Fruit fly (Drosophila melanogaster): Measurements from ENCODE around the gene santa-maria.

Gene santa-maria

DNA sequence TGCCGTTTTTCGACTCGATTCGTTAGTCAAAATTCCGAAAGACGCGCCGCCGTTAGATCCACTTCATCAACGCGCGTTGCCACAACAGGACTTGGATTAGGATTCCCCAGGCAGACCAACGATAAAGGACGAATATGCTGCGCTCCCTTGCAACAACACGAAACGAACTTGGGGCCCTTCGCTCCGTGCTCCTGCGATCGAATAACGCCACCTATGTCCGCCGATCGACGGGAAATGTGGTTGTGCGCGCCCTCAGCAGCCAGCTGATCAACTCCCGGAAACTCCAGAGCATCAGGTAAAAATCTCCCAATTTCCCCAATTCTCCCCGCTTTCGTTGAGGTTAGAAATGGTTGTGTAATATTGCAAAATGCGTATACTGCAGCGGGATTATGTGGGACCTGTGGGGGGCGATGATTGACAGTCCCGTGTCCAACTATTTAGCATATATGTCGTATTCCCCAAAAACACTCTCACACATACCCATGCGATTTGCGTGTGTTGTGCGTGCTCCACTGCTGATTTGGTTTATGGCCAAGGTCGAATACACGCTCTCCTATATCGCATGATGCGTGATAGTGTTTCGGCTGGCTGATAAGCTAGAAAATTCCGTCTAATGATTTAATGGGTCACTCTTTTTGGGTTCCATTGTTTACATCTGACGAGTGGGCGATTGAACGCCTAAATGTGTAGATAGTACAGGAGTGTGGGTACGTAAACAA lies 23.8 kb downstream of the santa-maria start:
- peak; percentile 49 for TF ChIP-seq noc (tag; optimal IDR thresholded peaks at IDR 0.05)

- no peak for TF ChIP-seq noc (tag; optimal IDR thresholded peaks at IDR 0.05)
Observed at dm6 chr2L:7426326-7427066, 24.5 kb downstream of the santa-maria start, which contains the start of gene muc. Gene muc (plus strand): TSS chr2L:7426866.

DNA sequence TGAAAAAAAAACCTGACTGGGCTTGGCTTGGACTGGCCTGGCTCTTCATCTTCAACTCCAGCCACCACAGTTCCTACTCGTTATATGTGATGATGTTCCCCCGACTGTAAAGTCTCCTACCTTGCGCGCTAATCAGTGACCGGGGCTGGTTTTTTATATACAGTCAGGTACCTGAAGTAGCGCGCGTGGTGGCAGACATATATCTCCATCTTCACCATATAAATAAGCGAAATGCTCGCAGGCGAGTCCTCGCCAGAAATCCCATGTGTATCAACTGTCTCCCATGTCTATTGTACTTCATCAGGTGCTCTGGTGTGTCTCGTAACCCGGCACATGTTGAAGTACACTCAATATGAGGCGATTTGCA lies 25.4 kb downstream of the santa-maria start:
- TF ChIP-seq noc (tag; optimal IDR thresholded peaks at IDR 0.05): no peak

DNA sequence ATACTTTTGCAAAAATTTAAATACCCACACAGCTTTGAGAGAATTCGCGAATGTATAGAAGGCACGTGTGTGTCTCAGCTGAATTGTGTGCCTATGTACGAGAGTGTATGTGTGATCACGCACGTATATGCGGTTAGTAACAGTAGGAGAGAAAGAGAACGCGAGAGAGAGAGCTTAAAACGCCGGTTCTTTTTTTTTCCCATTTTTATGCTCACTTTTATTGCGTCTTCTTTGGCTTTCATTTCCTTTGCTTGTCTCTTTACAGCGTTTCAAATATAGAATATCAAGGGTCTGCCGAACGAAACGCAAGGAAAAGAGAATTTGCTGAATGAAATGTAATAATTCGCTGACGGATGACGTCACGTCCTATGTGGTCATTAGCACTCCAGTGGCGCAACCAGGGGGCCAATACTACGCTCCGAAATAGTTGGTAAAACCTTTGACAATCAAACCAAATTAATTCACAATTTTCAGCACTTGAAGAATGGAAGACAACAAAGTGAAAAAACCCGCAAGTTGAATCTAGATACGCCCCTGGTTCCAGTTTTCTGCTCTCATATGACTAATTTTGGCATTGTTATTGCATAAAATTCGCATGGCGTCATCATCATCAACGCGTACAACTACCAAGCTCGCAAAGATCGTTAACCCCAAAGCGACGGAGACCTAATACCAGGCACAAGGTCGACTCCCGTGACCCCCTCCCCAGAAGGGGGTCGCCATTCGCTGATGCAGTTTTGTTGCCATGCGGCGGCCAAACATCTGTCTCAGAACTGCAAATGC lies 25.9 kb downstream of the santa-maria start:
- TF ChIP-seq noc (tag; optimal IDR thresholded peaks at IDR 0.05): peak; percentile 87

DNA sequence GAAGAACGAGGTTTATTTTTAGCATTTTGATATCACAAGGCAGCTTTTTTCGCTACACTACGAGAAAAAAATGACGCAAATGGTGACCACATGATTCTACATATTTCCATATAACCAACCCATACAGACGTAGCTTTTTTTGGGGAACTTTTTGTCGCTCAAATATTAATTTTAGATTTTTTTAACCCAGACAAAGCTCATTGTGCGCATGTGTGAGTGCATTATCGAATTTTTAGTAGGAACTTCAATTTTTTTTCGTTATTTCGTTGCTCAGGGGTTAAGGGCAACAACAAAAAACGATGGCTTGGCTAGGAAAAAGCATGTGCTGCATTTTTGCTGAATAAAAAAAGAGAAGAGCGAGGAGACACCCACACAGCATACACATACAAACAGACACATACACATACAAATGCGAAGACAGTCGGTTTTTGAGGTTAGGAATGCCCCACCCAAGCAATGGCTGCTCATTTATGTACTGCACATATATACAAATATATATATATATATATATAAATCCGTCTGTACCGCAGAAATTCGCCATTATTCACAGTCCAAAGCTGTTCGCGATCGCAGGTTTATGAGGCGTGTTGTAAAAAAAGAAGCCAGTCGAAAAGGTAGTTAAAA lies 26.6 kb downstream of the santa-maria start:
- no peak for TF ChIP-seq noc (tag; optimal IDR thresholded peaks at IDR 0.05)

DNA sequence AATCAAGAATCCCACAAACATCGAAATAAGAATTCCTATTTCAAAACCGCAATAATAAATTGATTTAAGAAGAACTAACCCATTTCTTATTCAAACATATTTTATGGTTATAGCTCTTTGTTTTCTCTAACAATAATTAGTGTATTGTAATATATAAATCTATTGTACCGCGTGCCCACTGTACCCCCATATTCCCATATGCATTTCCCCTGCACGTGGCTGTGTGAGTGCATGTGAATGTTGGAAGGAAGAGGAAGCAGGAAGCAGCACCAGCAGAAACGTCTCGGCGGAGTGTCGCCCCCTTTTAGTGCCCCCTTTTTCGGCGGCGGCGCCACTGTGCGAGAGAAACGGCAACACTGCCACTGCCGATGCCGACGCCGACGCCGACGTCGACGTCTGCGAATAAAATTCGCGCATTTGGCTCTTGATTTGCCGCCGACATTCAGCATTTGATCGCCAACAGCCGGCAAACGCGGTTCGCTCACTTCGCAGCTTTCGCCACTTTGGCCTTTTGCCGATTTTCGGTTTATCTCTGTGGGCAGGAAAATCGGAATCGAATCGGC lies 27.6 kb downstream of the santa-maria start:
- peak; percentile 79 for TF ChIP-seq noc (tag; optimal IDR thresholded peaks at IDR 0.05)

DNA sequence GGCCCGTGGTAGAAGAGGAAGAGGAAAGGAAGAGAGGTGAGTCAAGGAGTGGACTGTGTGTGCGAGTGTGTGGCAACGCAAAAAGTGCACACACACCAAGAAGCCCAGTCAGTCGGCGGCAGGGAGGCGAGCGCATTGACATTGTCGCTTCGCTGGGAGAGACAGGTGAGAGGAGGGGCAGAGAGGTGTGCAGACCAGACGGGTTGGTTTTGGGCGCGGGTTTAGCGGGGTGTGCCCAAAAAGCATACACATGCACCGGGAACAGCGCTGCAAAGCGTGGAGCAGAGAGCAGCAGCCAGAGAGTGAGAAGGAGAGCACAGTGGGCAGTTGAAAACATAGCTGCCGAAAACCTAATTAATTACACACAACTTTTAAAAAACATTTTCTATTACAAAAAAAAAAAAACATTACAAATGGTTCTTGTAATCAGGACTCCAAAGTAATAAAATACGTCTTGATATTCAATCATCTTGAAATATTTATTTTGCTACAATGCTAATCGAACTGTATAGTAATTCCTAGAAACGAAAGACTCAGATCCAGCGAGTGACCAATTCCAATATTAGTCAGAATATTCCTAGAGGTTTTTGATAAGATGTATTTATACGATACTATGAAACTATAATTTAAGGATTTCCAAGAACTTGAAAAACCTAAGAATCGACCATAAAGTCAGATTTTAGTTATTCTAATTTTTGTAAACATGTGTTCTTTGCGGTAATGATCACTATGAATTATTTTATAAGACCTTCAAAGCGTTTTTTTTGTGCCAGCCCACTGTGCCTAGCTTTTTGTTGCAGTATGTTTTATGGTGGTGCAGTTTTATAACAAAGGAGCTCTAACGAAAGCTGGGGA lies 28.4 kb downstream of the santa-maria start:
- TF ChIP-seq noc (tag; optimal IDR thresholded peaks at IDR 0.05): no peak

DNA sequence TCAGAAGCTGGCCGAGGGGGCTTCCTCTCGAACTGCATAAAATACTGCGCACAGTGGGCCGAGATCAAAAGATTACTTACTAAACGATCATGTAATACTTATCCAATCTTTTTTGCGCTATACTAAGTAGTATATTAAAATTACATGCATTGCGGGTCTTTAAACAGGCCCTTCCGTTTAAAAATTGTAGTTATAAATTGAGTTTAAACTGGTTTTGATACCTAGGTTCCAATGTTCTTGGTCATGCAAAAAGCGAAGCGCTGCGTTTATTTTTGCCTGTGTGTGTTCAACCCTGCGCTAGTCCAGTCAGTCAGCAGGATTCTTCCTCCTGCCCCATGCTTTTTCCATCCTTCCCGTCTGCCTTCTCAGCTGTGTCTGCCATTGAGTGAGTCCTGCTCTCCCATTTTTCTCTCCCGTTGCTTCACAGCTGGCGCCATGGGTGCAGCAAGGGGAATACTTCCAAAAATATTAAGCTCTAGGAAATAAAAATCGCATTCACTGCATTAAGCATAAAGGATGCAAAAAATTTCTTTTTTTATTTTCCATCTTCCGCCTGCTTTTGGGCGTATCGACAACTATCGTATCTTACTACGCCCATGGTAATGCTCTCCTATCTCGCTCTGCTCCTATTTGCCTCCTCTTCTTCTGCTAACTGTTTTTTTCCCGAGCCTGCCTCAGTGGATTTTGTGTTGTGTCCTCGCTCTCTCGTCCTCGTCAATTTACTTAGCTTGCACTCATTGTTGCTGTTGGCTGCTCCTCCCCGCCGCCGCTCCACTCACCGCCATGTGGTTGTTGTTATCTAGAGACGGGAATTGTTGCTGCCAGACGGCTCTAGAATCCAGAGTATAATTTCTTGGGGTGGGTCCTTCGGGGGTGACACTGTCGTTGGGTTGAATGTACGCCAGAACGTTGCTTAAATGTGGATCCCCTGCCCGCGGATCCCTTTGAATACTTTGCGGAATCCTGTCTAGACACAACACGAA lies 30.4 kb downstream of the santa-maria start:
- peak; percentile 32 for TF ChIP-seq noc (tag; optimal IDR thresholded peaks at IDR 0.05)

DNA sequence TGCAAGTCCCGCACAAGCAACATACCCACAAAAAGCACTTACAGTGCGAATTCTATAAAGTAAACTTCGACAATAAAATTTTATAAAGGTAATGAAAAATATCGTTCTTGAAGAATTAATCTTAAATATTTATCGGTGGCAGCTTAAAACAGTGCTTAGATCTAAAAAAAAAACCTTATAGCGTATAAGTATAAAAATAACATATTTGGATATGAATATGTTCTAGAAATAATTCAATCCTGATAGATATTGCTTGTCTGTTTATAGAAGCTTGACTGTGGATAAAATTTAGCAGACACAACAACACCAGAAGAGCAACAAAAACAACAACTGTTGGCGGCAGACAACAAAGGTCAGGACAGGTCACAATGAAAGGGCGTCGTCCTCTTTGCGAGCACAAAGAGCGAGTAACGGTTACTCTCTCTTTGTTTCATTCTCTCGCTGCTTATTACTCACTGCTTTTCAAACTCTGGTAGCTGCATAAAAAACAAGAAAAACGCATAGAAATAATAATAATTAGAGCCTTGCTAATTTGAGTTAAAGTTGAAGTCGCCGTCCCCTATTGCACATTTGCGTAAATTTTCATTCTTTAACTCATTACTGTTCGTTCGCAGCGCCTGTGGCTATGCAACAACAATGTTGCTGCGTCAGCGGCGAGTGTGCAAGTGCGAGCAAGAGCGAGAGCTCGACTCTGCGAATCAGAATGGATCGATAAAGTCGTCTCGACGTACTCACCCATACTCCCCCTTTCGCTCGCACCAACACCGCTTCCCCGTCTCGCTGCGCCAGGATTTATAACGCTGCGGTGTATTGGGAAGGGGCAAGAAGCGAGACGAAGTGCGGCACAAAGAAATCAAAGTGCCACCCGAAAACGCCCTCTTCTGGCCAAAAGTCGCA lies 31.4 kb downstream of the santa-maria start:
- peak; percentile 32 for TF ChIP-seq noc (tag; optimal IDR thresholded peaks at IDR 0.05)

dm6 chr2L:7418148-7418988 lies 32.7 kb downstream of the santa-maria start:
- no peak for TF ChIP-seq noc (tag; optimal IDR thresholded peaks at IDR 0.05)

DNA sequence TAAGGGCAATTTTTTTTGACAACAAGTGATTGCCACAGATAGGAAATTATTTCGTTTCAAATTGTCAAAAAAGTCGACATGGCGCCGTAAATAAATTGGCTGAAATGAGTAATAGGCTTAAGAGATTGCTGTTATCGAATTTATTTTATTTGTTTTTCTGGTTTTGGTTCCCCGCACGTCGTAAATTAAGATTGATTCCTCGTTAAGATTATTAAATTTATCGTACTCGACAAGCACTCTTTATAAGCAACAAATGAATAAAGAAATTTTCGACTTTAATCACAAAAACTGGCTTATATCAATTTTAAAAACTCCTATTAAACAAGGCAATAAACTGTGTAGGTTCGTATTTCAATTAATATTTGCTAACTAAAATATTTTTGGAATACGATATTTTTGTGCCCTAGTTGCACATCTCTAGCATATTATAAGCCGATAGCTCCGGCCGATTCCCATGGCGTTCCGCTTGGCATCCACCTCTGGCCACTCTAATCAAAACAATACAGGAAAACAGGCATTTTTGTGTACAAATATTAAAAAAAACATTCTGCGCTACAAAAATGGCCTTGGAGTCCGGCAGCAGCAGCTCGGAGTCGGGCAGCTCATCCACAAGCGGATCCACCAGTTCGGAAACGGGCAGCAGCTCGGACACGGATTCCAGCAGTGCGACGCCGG lies 39.0 kb downstream of the santa-maria start, which contains the start of gene chm:
Gene chm (plus strand): TSS at position 471 of the 675 bp plus-strand sequence.
- peak; percentile 63 for TF ChIP-seq noc (tag; optimal IDR thresholded peaks at IDR 0.05)

Data from whole organism, larva.